Worm (Caenorhabditis elegans) whole organism, L2 larva: Measurements from ENCODE around the gene F42A10.7.
A peak's percentile ranks its signal among the peaks of the same experiment; 100 is the strongest.

ENCODE experiments used
- R02D3.7 ChIP-seq: fragments of 150-350 bp; optimal IDR thresholded peaks from 2 replicates; lab custom pipeline; 2014; ENCODE audit warnings: missing biosample characterization, missing genetic modification characterization
- Y55F3AM.14 ChIP-seq: fragments of 200-800 bp; sonication (Bioruptor generic); optimal IDR thresholded peaks from 2 replicates; lab custom pipeline; 2018; ENCODE audit warnings: mild to moderate bottlenecking, missing genetic modification characterization, missing compliant biosample characterization
- ZK546.5 ChIP-seq: sonication (generic microtip); optimal IDR thresholded peaks from 2 replicates; lab custom pipeline; 2017; ENCODE audit warnings: missing biosample characterization, missing genetic modification characterization
- ama-1 ChIP-seq: fragments of 150-350 bp; optimal IDR thresholded peaks from 2 replicates; lab custom pipeline; 2018; ENCODE audit warnings: inconsistent platforms
- dmd-4 ChIP-seq: sonication (generic microtip); optimal IDR thresholded peaks from 2 replicates; lab custom pipeline; 2017; ENCODE audit warnings: missing biosample characterization, missing genetic modification characterization
- mab-5 ChIP-seq: fragments of 150-350 bp; optimal IDR thresholded peaks from 2 replicates; lab custom pipeline; 2014; ENCODE audit warnings: missing biosample characterization, missing genetic modification characterization
- mdl-1 ChIP-seq, 2 experiments: fragments of 150-350 bp in 1 of 2; sonication (generic microtip) in 1 of 2; optimal IDR thresholded peaks; 2 replicates each; lab custom pipeline; 2017; ENCODE audit warnings: missing biosample characterization in 2 of 2, missing genetic modification characterization in 2 of 2
- nhr-11 ChIP-seq: fragments of 150-350 bp; optimal IDR thresholded peaks from 2 replicates; lab custom pipeline; 2014; ENCODE audit warnings: missing biosample characterization, missing genetic modification characterization
- sma-9 ChIP-seq, 2 experiments: fragments of 150-350 bp in 1 of 2; sonication (generic microtip) in 1 of 2; optimal IDR thresholded peaks; 2 replicates each; lab custom pipeline; 2014 to 2016; ENCODE audit warnings: missing genetic modification characterization in 2 of 2, mild to moderate bottlenecking in 1 of 2, missing biosample characterization in 1 of 2, missing compliant biosample characterization in 1 of 2, missing genetic modification reagents in 1 of 2, moderate library complexity in 1 of 2
- unc-39 ChIP-seq: fragments of 150-350 bp; optimal IDR thresholded peaks from 2 replicates; lab custom pipeline; 2014; ENCODE audit warnings: missing biosample characterization, missing genetic modification characterization
- zag-1 ChIP-seq: fragments of 150-350 bp; optimal IDR thresholded peaks from 2 replicates; lab custom pipeline; 2014; ENCODE audit warnings: missing biosample characterization, missing genetic modification characterization

- TF ChIP-seq zag-1 (tag; lab: Kevin White, UChicago): no peak
- TF ChIP-seq unc-39 (tag; lab: Kevin White, UChicago): no peak
- TF ChIP-seq sma-9 (GFP tag; optimal IDR thresholded peaks at IDR 0.05; lab: Kevin White, UChicago): peak; percentile 5
- no peak for TF ChIP-seq sma-9 (tag; optimal IDR thresholded peaks at IDR 0.05; lab: Kevin White, UChicago)
- no peak for TF ChIP-seq dmd-4 (tag; lab: Kevin White, UChicago)
- no peak for TF ChIP-seq R02D3.7
- no peak for TF ChIP-seq mdl-1 (tag; optimal IDR thresholded peaks at IDR 0.05; lab: Kevin White, UChicago)
- no peak for TF ChIP-seq Y55F3AM.14 (GFP tag; lab: Kevin White, UChicago)
- no peak for TF ChIP-seq ZK546.5
- TF ChIP-seq ama-1 (lab: Kevin White, UChicago): no peak
- TF ChIP-seq nhr-11 (tag; lab: Kevin White, UChicago): no peak
- no peak for TF ChIP-seq mab-5 (tag; lab: Kevin White, UChicago)
These were observed 32.6 kb downstream of the F42A10.7 start, which contains the start of gene Y42G9A.3 for ce11 chrIII:6145896-6146295.
